Worm (Caenorhabditis elegans) whole organism, L3 larva: ENCODE measurements around the gene W06F12.2.

Source experiments
- R02D3.7 ChIP-seq: fragments of 150-350 bp; optimal IDR thresholded peaks from 2 replicates; lab custom pipeline; 2014; ENCODE audit warnings: missing biosample characterization, missing genetic modification characterization
- ZK546.5 ChIP-seq: sonication (generic microtip); optimal IDR thresholded peaks from 2 replicates; lab custom pipeline; 2017; ENCODE audit warnings: missing biosample characterization, missing genetic modification characterization
- aly-2 ChIP-seq: fragments of 150-350 bp; optimal IDR thresholded peaks from 2 replicates; lab custom pipeline; 2014; ENCODE audit warnings: missing biosample characterization, missing genetic modification characterization
- ama-1 ChIP-seq: fragments of 150-350 bp; optimal IDR thresholded peaks from 2 replicates; lab custom pipeline; 2018
- ceh-16 ChIP-seq: sonication (generic microtip); optimal IDR thresholded peaks from 2 replicates; lab custom pipeline; 2017; ENCODE audit warnings: missing biosample characterization, missing genetic modification characterization
- ceh-28 ChIP-seq: fragments of 150-350 bp; optimal IDR thresholded peaks from 2 replicates; lab custom pipeline; 2014; ENCODE audit warnings: missing biosample characterization, missing genetic modification reagents, missing genetic modification characterization
- ceh-82 ChIP-seq: fragments of 150-350 bp; optimal IDR thresholded peaks from 2 replicates; lab custom pipeline; 2014; ENCODE audit warnings: missing biosample characterization, missing genetic modification characterization
- ceh-9 ChIP-seq: sonication (generic microtip); optimal IDR thresholded peaks from 2 replicates; lab custom pipeline; 2018; ENCODE audit warnings: missing biosample characterization, missing genetic modification characterization
- daf-12 ChIP-seq: fragments of 150-350 bp; optimal IDR thresholded peaks from 2 replicates; lab custom pipeline; 2014; ENCODE audit warnings: missing biosample characterization, missing genetic modification reagents, missing genetic modification characterization
- egl-27 ChIP-seq: sonication (generic microtip); optimal IDR thresholded peaks from 4 replicates; lab custom pipeline; 2017; ENCODE audit warnings: missing biosample characterization, missing genetic modification reagents, missing genetic modification characterization
- egl-5 ChIP-seq: fragments of 150-350 bp; optimal IDR thresholded peaks from 2 replicates; lab custom pipeline; 2017; ENCODE audit warnings: missing biosample characterization, missing genetic modification reagents, missing genetic modification characterization, inconsistent platforms
- elt-2 ChIP-seq: sonication (generic microtip); optimal IDR thresholded peaks from 2 replicates; lab custom pipeline; 2016; ENCODE audit warnings: missing genetic modification reagents, mild to moderate bottlenecking, missing genetic modification characterization, missing compliant biosample characterization
- elt-3 ChIP-seq, 3 experiments: fragments of 150-350 bp in 1 of 3; sonication (generic microtip) in 2 of 3; optimal IDR thresholded peaks; 2 replicates in 2 of 3; 4 replicates in 1 of 3; lab custom pipeline; 2014 to 2017; ENCODE audit warnings: missing biosample characterization in 3 of 3, missing genetic modification characterization in 3 of 3
- eor-1 ChIP-seq, 2 experiments: fragments of 150-350 bp; optimal IDR thresholded peaks; 2 replicates each; lab custom pipeline; 2014 to 2018; ENCODE audit warnings: missing biosample characterization in 2 of 2, missing genetic modification characterization in 2 of 2
- fkh-10 ChIP-seq: sonication (generic microtip); optimal IDR thresholded peaks from 2 replicates; lab custom pipeline; 2017; ENCODE audit warnings: missing biosample characterization, missing genetic modification reagents, missing genetic modification characterization
- fkh-2 ChIP-seq: fragments of 150-350 bp; optimal IDR thresholded peaks from 2 replicates; lab custom pipeline; 2014; ENCODE audit warnings: missing biosample characterization, missing genetic modification reagents, missing genetic modification characterization
- fos-1 ChIP-seq: fragments of 150-350 bp; optimal IDR thresholded peaks from 2 replicates; lab custom pipeline; 2014; ENCODE audit warnings: missing biosample characterization, missing genetic modification characterization
- jun-1 ChIP-seq: fragments of 150-350 bp; optimal IDR thresholded peaks from 2 replicates; lab custom pipeline; 2014; ENCODE audit warnings: missing biosample characterization, missing genetic modification reagents, missing genetic modification characterization
- lin-15B ChIP-seq: fragments of 150-350 bp; optimal IDR thresholded peaks from 2 replicates; lab custom pipeline; 2014; ENCODE audit warnings: missing biosample characterization, missing genetic modification characterization
- lin-39 ChIP-seq: fragments of 150-350 bp; optimal IDR thresholded peaks from 2 replicates; lab custom pipeline; 2018; ENCODE audit warnings: missing biosample characterization, missing genetic modification reagents, missing genetic modification characterization
- lsy-12 ChIP-seq: sonication (generic microtip); optimal IDR thresholded peaks from 2 replicates; lab custom pipeline; 2016; ENCODE audit warnings: mild to moderate bottlenecking, missing genetic modification characterization, missing compliant biosample characterization
- mdl-1 ChIP-seq: fragments of 150-350 bp; optimal IDR thresholded peaks from 2 replicates; lab custom pipeline; 2014; ENCODE audit warnings: missing biosample characterization, missing genetic modification characterization
- nfya-1 ChIP-seq: sonication (generic microtip); optimal IDR thresholded peaks from 2 replicates; lab custom pipeline; 2017; ENCODE audit warnings: missing genetic modification characterization, mild to moderate bottlenecking, missing compliant biosample characterization, antibody characterized with exemption, moderate library complexity; ENCODE audit not compliant: insufficient read depth
- nhr-12 ChIP-seq: fragments of 150-350 bp; optimal IDR thresholded peaks from 2 replicates; lab custom pipeline; 2014; ENCODE audit warnings: missing biosample characterization, missing genetic modification characterization
- nhr-23 ChIP-seq: fragments of 150-350 bp; optimal IDR thresholded peaks from 2 replicates; lab custom pipeline; 2014; ENCODE audit warnings: missing biosample characterization, missing genetic modification reagents, missing genetic modification characterization
- nhr-237 ChIP-seq: fragments of 150-350 bp; optimal IDR thresholded peaks from 2 replicates; lab custom pipeline; 2014; ENCODE audit warnings: missing biosample characterization, missing genetic modification characterization
- nhr-25 ChIP-seq: sonication (generic microtip); optimal IDR thresholded peaks from 2 replicates; lab custom pipeline; 2017; ENCODE audit warnings: missing biosample characterization, missing genetic modification characterization
- nhr-43 ChIP-seq: sonication (generic microtip); optimal IDR thresholded peaks from 2 replicates; lab custom pipeline; 2016; ENCODE audit warnings: mild to moderate bottlenecking, missing genetic modification characterization, missing compliant biosample characterization; ENCODE audit not compliant: poor library complexity, severe bottlenecking
- nhr-67 ChIP-seq: fragments of 150-350 bp; optimal IDR thresholded peaks from 2 replicates; lab custom pipeline; 2014; ENCODE audit warnings: missing biosample characterization, missing genetic modification characterization
- nhr-76 ChIP-seq: fragments of 150-350 bp; sonication (generic microtip); optimal IDR thresholded peaks from 5 replicates; lab custom pipeline; 2014; ENCODE audit warnings: missing biosample characterization, missing genetic modification characterization
- nhr-77 ChIP-seq: fragments of 150-350 bp; optimal IDR thresholded peaks from 2 replicates; lab custom pipeline; 2014; ENCODE audit warnings: missing biosample characterization, missing genetic modification characterization
- pha-4 ChIP-seq: fragments of 150-350 bp; optimal IDR thresholded peaks from 2 replicates; lab custom pipeline; 2014; ENCODE audit warnings: missing biosample characterization, missing genetic modification reagents, missing genetic modification characterization
- pqm-1 ChIP-seq: fragments of 150-350 bp; optimal IDR thresholded peaks from 2 replicates; lab custom pipeline; 2017; ENCODE audit warnings: missing biosample characterization, missing genetic modification characterization, inconsistent platforms
- sea-2 ChIP-seq: fragments of 150-350 bp; sonication (generic microtip); optimal IDR thresholded peaks from 4 replicates; lab custom pipeline; 2014; ENCODE audit warnings: missing biosample characterization, missing genetic modification reagents, missing genetic modification characterization
- snpc-4 ChIP-seq: fragments of 150-350 bp; optimal IDR thresholded peaks from 2 replicates; lab custom pipeline; 2014; ENCODE audit warnings: missing biosample characterization, missing genetic modification characterization
- tbx-2 ChIP-seq: sonication (generic microtip); optimal IDR thresholded peaks from 2 replicates; lab custom pipeline; 2016; ENCODE audit warnings: mild to moderate bottlenecking, missing genetic modification characterization, missing compliant biosample characterization
- unc-39 ChIP-seq: sonication (generic microtip); optimal IDR thresholded peaks from 4 replicates; lab custom pipeline; 2017; ENCODE audit warnings: missing biosample characterization, missing genetic modification characterization
- unc-62 ChIP-seq: fragments of 150-350 bp; sonication (generic microtip); optimal IDR thresholded peaks from 4 replicates; lab custom pipeline; 2014; ENCODE audit warnings: missing biosample characterization, missing genetic modification reagents, missing genetic modification characterization
- ztf-11 ChIP-seq: fragments of 150-350 bp; optimal IDR thresholded peaks from 2 replicates; lab custom pipeline; 2014; ENCODE audit warnings: missing biosample characterization, missing genetic modification characterization

Gene W06F12.2

DNA sequence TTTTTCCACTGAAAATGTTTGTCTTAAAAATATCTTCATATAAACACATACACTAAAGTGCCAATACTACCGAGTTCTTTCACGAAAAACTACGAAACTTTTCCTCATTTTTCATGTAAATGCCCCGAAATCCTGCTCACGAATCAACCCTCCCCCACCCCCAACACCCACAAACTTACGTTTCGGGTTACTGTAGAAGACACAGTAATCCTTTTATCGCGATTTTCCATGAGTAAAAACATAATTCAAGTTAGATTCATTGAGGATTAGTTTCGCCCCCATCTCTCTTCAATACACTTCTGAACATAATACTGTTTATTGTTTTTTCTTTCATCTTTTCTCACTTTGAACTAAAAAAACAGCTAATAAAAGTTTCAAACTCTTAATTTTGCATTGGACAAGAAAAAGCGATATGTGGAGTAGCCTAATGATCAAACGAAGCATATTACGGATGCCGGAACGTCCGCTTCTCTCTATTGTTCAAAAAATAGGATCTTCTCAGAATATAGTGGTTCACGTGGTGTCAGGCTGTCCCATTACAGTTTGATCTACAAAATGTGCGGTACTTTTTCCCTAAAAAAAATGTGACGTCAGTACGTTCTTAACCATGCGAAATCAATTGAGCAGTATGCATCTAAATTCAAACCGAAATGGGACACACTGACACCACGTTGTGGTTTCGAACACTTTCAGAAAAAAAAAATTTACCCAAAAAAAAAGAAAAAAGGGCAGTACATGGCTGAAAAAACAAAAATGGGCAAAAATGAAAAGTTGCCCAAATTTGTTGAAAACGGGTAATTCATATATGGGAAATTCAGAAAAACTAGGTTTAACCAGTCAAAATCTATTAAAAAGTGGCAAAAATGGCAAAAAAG is 7.2 kb downstream of the W06F12.2 start:
- TF ChIP-seq fkh-10 (GFP tag; lab: Kevin White, UChicago) (no peak), fos-1 (tag; lab: Kevin White, UChicago) (no peak), ceh-9 (no peak), nhr-25 (tag; lab: Kevin White, UChicago) (no peak), nhr-77 (tag; lab: Kevin White, UChicago) (no peak), daf-12 (tag; lab: Kevin White, UChicago) (no peak), unc-62 (GFP tag; lab: Kevin White, UChicago) (no peak), egl-5 (no peak), R02D3.7 (no peak), mdl-1 (tag; lab: Kevin White, UChicago) (no peak), nhr-237 (tag; lab: Kevin White, UChicago) (no peak), elt-3 (tag; optimal IDR thresholded peaks at IDR 0.05; lab: Kevin White, UChicago) (no peak), tbx-2 (tag; lab: Kevin White, UChicago) (no peak), snpc-4 (no peak), nhr-23 (peak; percentile 64), lsy-12 (tag; lab: Kevin White, UChicago) (peak; percentile 26), lin-39 (no peak), nhr-76 (tag; lab: Kevin White, UChicago) (no peak), jun-1 (tag; lab: Kevin White, UChicago) (no peak), nhr-12 (tag; lab: Kevin White, UChicago) (no peak), ceh-28 (no peak), ama-1 (lab: Kevin White, UChicago) (peak; percentile 22), ztf-11 (tag; lab: Kevin White, UChicago) (no peak), aly-2 (tag; lab: Kevin White, UChicago) (no peak), ZK546.5 (no peak), nhr-43 (tag; lab: Kevin White, UChicago) (peak; percentile 32), fkh-2 (tag; lab: Kevin White, UChicago) (no peak), ceh-82 (tag; lab: Kevin White, UChicago) (no peak)
- TF ChIP-seq, all 47 proteins: peak for 4

DNA sequence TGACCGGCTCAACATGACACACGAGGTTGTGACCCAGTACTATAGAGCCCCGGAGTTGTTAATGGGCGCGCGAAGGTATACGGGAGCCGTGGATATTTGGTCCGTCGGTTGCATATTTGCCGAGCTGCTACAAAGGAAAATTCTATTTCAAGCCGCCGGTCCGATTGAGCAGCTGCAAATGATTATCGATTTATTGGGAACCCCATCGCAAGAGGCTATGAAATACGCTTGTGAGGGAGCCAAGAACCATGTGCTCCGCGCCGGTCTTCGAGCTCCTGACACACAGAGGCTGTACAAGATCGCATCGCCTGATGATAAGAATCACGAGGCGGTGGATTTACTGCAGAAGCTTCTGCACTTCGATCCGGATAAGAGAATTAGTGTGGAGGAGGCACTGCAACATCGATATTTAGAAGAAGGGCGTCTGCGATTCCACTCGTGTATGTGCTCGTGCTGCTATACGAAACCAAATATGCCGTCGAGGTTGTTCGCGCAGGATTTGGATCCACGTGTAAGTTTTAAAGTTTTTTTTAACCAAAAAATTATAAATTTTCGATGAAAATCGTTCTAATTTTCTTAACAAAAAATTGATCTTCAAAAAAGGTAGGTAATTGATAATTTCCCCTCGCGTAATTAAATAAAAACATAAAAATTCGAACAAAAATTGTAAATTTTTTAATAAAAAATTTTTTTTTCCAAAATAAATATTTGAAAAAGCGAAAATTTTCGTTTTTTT is 8.9 kb downstream of the W06F12.2 start:
- peak; percentile 46 for TF ChIP-seq ama-1 (lab: Kevin White, UChicago)
- no peak for TF ChIP-seq nhr-76 (tag; lab: Kevin White, UChicago)
- TF ChIP-seq ZK546.5, result no peak
- TF ChIP-seq pqm-1 (tag; lab: Kevin White, UChicago), result no peak
- no peak for TF ChIP-seq unc-39 (tag; lab: Kevin White, UChicago)
- TF ChIP-seq eor-1 (tag; optimal IDR thresholded peaks at IDR 0.05; lab: Kevin White, UChicago), result no peak
- no peak for TF ChIP-seq lin-15B (tag; lab: Kevin White, UChicago)
- no peak for TF ChIP-seq egl-27 (tag; lab: Kevin White, UChicago)
- TF ChIP-seq pha-4 (tag; lab: Kevin White, UChicago), result no peak

DNA sequence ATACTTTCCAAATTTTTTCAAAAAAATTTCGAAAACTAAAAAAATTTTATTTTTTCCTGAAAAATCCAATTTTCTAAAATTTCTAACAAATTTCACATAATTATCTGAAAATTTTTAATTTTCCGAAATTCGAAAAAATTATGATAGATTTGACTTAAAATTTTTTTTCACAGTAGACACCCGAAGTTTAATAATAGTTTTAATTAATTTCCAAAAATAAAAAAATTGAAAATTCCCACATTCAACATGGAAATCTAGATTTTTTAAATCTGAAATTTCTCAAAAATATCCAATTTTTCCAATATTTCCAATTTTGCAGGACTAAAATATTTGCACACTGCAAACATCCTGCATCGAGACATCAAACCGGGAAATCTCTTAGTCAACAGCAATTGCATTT is 9.5 kb downstream of the W06F12.2 start:
- peak; percentile 0 for TF ChIP-seq pha-4 (tag; lab: Kevin White, UChicago)
- TF ChIP-seq nhr-23, result no peak
- no peak for TF ChIP-seq R02D3.7
- TF ChIP-seq ZK546.5, result no peak
- no peak for TF ChIP-seq aly-2 (tag; lab: Kevin White, UChicago)

DNA sequence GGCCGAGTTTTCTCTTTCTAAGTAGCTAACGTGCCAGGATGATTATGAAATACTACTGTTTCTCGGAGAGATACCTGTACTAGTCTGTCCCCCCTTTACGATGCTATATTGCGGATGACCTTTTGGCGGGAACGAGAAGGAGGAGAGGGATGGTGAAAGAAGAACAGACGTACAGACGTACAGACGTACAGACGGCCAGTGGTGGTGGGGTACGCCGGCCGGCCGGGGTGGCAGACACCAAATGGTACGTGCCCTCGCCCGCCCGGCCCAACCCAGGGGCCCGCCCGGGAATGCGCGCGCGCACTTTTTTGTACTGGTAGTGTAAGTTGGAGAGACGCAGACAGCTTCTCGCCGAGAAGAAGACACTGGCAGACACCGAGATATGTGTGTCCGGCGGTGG is 10.4 kb downstream of the W06F12.2 start:
- TF ChIP-seq pha-4 (tag; lab: Kevin White, UChicago) (peak; percentile 19), snpc-4 (no peak), ceh-82 (tag; lab: Kevin White, UChicago) (no peak), nhr-76 (tag; lab: Kevin White, UChicago) (no peak), fkh-2 (tag; lab: Kevin White, UChicago) (no peak), nhr-237 (tag; lab: Kevin White, UChicago) (no peak), nfya-1 (tag; lab: Kevin White, UChicago) (peak; percentile 11), nhr-23 (peak; percentile 84), ceh-9 (no peak), elt-2 (tag; lab: Kevin White, UChicago) (no peak), egl-27 (tag; lab: Kevin White, UChicago) (no peak), nhr-67 (no peak), unc-62 (GFP tag; lab: Kevin White, UChicago) (no peak), lin-39 (peak; percentile 74), jun-1 (tag; lab: Kevin White, UChicago) (no peak), ama-1 (lab: Kevin White, UChicago) (peak; percentile 38), fkh-10 (GFP tag; lab: Kevin White, UChicago) (no peak), pqm-1 (tag; lab: Kevin White, UChicago) (no peak), aly-2 (tag; lab: Kevin White, UChicago) (no peak), ceh-16 (tag; lab: Kevin White, UChicago) (no peak), nhr-12 (tag; lab: Kevin White, UChicago) (no peak), lin-15B (tag; lab: Kevin White, UChicago) (no peak), sea-2 (GFP tag; lab: Kevin White, UChicago) (no peak), mdl-1 (tag; lab: Kevin White, UChicago) (no peak), ceh-28 (no peak), R02D3.7 (no peak), nhr-25 (tag; lab: Kevin White, UChicago) (peak; percentile 52), tbx-2 (tag; lab: Kevin White, UChicago) (no peak), daf-12 (tag; lab: Kevin White, UChicago) (no peak), egl-5 (no peak), fos-1 (tag; lab: Kevin White, UChicago) (no peak), unc-39 (tag; lab: Kevin White, UChicago) (no peak)
